Fruit fly (Drosophila melanogaster) Kc167 (cell line): ENCODE measurements around the gene CG14000.

ENCODE experiments used
- Myc ChIP-seq: fragments of >200 bp; optimal IDR thresholded peaks from 2 replicates; lab custom pipeline; 2017; ENCODE audit warnings: missing external identifiers
- Sin3A ChIP-seq: fragments of >200 bp; optimal IDR thresholded peaks from 2 replicates; lab custom pipeline; 2018; ENCODE audit warnings: missing external identifiers
- h ChIP-seq: fragments of >200 bp; optimal IDR thresholded peaks from 3 replicates; lab custom pipeline; 2018; ENCODE audit warnings: missing external identifiers
- insv ChIP-seq: fragments of >200 bp; optimal IDR thresholded peaks from 3 replicates; lab custom pipeline; 2018; ENCODE audit warnings: missing external identifiers
- psq ChIP-seq: fragments of >200 bp; optimal IDR thresholded peaks from 2 replicates; lab custom pipeline; 2017; ENCODE audit warnings: missing external identifiers
- ttk ChIP-seq: sonication (Bioruptor generic); optimal IDR thresholded peaks from 2 replicates; lab custom pipeline; 2017; ENCODE audit warnings: missing external identifiers

CG14000 gene

dm6 chr2L:5910189-5910588, at the start of gene CG14000:
CG14000 (minus strand) TSS chr2L:5910289.
- TF ChIP-seq Myc (lab: Kevin White, UChicago) (no peak), Sin3A (lab: Kevin White, UChicago) (no peak), psq (lab: Kevin White, UChicago) (no peak), insv (lab: Kevin White, UChicago) (no peak), ttk (lab: Kevin White, UChicago) (no peak), h (lab: Kevin White, UChicago) (no peak)

dm6 chr2L:5958581-5959177, 48.6 kb upstream of the CG14000 start, which contains the start of gene Vm26Ac:
Vm26Ac (minus strand) TSS chr2L:5958631.
- TF ChIP-seq psq (lab: Kevin White, UChicago) (no peak), ttk (lab: Kevin White, UChicago) (no peak), Myc (lab: Kevin White, UChicago) (no peak), insv (lab: Kevin White, UChicago) (no peak), Sin3A (lab: Kevin White, UChicago) (no peak), h (lab: Kevin White, UChicago) (no peak)

- TF ChIP-seq h (lab: Kevin White, UChicago) (no peak), psq (lab: Kevin White, UChicago) (no peak), Sin3A (lab: Kevin White, UChicago) (no peak), Myc (lab: Kevin White, UChicago) (no peak), insv (lab: Kevin White, UChicago) (no peak), ttk (lab: Kevin White, UChicago) (no peak)
Observed at dm6 chr2L:5956706-5957105, 46.6 kb upstream of the CG14000 start, which contains the start of the genes CG13998 and Vm26Ab. CG13998 (minus strand) TSS chr2L:5956819. Vm26Ab (plus strand) TSS chr2L:5957004.

dm6 chr2L:5956153-5956552, 46.1 kb upstream of the CG14000 start, which contains the start of gene CG13999:
CG13999 (minus strand) TSS chr2L:5956466.
- no peak for TF ChIP-seq h (lab: Kevin White, UChicago)
- TF ChIP-seq Sin3A (lab: Kevin White, UChicago), result no peak

- TF ChIP-seq psq (lab: Kevin White, UChicago) (no peak), insv (lab: Kevin White, UChicago) (no peak), Sin3A (lab: Kevin White, UChicago) (no peak), h (lab: Kevin White, UChicago) (no peak), ttk (lab: Kevin White, UChicago) (no peak), Myc (lab: Kevin White, UChicago) (no peak)
Observed at dm6 chr2L:5948775-5949526, 38.9 kb upstream of the CG14000 start, which contains the start of gene CG9044. CG9044 (plus strand) TSS chr2L:5949450.

- no peak for TF ChIP-seq Myc (lab: Kevin White, UChicago)
Observed at dm6 chr2L:5947504-5947903, 37.4 kb upstream of the CG14000 start.

- no peak for TF ChIP-seq h (lab: Kevin White, UChicago)
- TF ChIP-seq insv (lab: Kevin White, UChicago), result no peak
- TF ChIP-seq psq (lab: Kevin White, UChicago), result no peak
- TF ChIP-seq Sin3A (lab: Kevin White, UChicago), result no peak
- no peak for TF ChIP-seq ttk (lab: Kevin White, UChicago)
- no peak for TF ChIP-seq Myc (lab: Kevin White, UChicago)
Observed at dm6 chr2L:5946728-5947127, 36.6 kb upstream of the CG14000 start.

dm6 chr2L:5945651-5946547, 35.8 kb upstream of the CG14000 start:
- no peak for TF ChIP-seq Sin3A (lab: Kevin White, UChicago)
- no peak for TF ChIP-seq h (lab: Kevin White, UChicago)
- TF ChIP-seq ttk (lab: Kevin White, UChicago), result no peak
- TF ChIP-seq Myc (lab: Kevin White, UChicago), result no peak
- TF ChIP-seq psq (lab: Kevin White, UChicago), result no peak
- no peak for TF ChIP-seq insv (lab: Kevin White, UChicago)

- TF ChIP-seq psq (lab: Kevin White, UChicago), result no peak
- no peak for TF ChIP-seq Myc (lab: Kevin White, UChicago)
- TF ChIP-seq Sin3A (lab: Kevin White, UChicago), result no peak
Observed at dm6 chr2L:5944305-5945282, 34.5 kb upstream of the CG14000 start.
